Fruit fly (Drosophila melanogaster): ENCODE results near the gene wkd.

Gene wkd

dm6 chr3R:11568873-11569450, 12.4 kb upstream of the wkd start, which contains the start of gene Mrp4 (continued):
- TF ChIP-seq chinmo (GFP tag; IDR thresholded peaks at IDR 0.05; ENCODE audit: partially characterized antibody), result peak; percentile 93; the same call in 3 of the 4 replicates
- TF ChIP-seq CG14441 (GFP tag; IDR thresholded peaks at IDR 0.05), result 0 out of 2 replicates have a peak, but pooled peaks have one; percentile 6
- TF ChIP-seq HLH4C (GFP tag; IDR thresholded peaks at IDR 0.05; ENCODE audit: partially characterized antibody), result peak; percentile 56; the same call in 2 of the 3 replicates
- peak; percentile 50 for TF ChIP-seq disco-r (GFP tag; optimal IDR thresholded peaks at IDR 0.05)
- no peak for TF ChIP-seq zen (tag; optimal IDR thresholded peaks at IDR 0.05)
- TF ChIP-seq Asciz (GFP tag; optimal IDR thresholded peaks at IDR 0.05), result peak; percentile 54
- TF ChIP-seq CG17186 (GFP tag; optimal IDR thresholded peaks at IDR 0.05), result no peak
- no peak for TF ChIP-seq D (optimal IDR thresholded peaks at IDR 0.05)
- TF ChIP-seq D (GFP tag; optimal IDR thresholded peaks at IDR 0.05), result no peak
- TF ChIP-seq tup (GFP tag; optimal IDR thresholded peaks at IDR 0.05), result no peak
- no peak; the same call in 1 of the 2 replicates for TF ChIP-seq CG9215 (GFP tag; IDR thresholded peaks at IDR 0.05)
- peak; percentile 49 for TF ChIP-seq CG2875 (GFP tag; optimal IDR thresholded peaks at IDR 0.05)
- TF ChIP-seq ab (GFP tag; optimal IDR thresholded peaks at IDR 0.05), result no peak
- TF ChIP-seq CG18619 (GFP tag; optimal IDR thresholded peaks at IDR 0.05), result no peak
- no peak for TF ChIP-seq chif (GFP tag; optimal IDR thresholded peaks at IDR 0.05)
- no peak for TF ChIP-seq Nf-YA (GFP tag; IDR thresholded peaks at IDR 0.05)
- no peak for TF ChIP-seq CG7357 (GFP tag; IDR thresholded peaks at IDR 0.05)
- no peak for TF ChIP-seq pnt (GFP tag; optimal IDR thresholded peaks at IDR 0.05)
- peak; percentile 32; the same call in 1 of the 2 replicates for TF ChIP-seq Awh (GFP tag; IDR thresholded peaks at IDR 0.05)
- TF ChIP-seq CG6854 (GFP tag; optimal IDR thresholded peaks at IDR 0.05), result peak; percentile 58
- TF ChIP-seq CG34376 (GFP tag; optimal IDR thresholded peaks at IDR 0.05), result peak; percentile 86
- no peak for TF ChIP-seq CG8944 (GFP tag; optimal IDR thresholded peaks at IDR 0.05)
- no peak; the same call in 2 of the 3 replicates for TF ChIP-seq CG6791 (GFP tag; IDR thresholded peaks at IDR 0.05; ENCODE audit: partially characterized antibody)
- no peak for TF ChIP-seq CG8478 (optimal IDR thresholded peaks at IDR 0.05)
- TF ChIP-seq CG7839 (tag; optimal IDR thresholded peaks at IDR 0.05), result no peak
- no peak for TF ChIP-seq Neu2 (GFP tag; optimal IDR thresholded peaks at IDR 0.05; ENCODE audit: borderline replicate concordance)
- peak; percentile 54; the same call in 1 of the 2 replicates for TF ChIP-seq HLH3B (GFP tag; IDR thresholded peaks at IDR 0.05)
- no peak for TF ChIP-seq CG10321 (GFP tag; IDR thresholded peaks at IDR 0.05)
- peak; percentile 56 for TF ChIP-seq CG11696 (GFP tag; IDR thresholded peaks at IDR 0.05)
- no peak for TF ChIP-seq CG4707 (GFP tag; optimal IDR thresholded peaks at IDR 0.05)
- no peak for TF ChIP-seq CG8359 (GFP tag; optimal IDR thresholded peaks at IDR 0.05; ENCODE audit: borderline replicate concordance)
- peak; percentile 18 for TF ChIP-seq CG13624 (GFP tag; optimal IDR thresholded peaks at IDR 0.05)
- TF ChIP-seq CG13775 (GFP tag; optimal IDR thresholded peaks at IDR 0.05), result no peak
- no peak for TF ChIP-seq CG30431 (GFP tag; optimal IDR thresholded peaks at IDR 0.05)
- TF ChIP-seq Meics (GFP tag; optimal IDR thresholded peaks at IDR 0.05), result no peak
- TF ChIP-seq hth (optimal IDR thresholded peaks at IDR 0.05), result no peak
- TF ChIP-seq lab (GFP tag; optimal IDR thresholded peaks at IDR 0.05), result peak; percentile 64
- TF ChIP-seq nerfin-2 (GFP tag; IDR thresholded peaks at IDR 0.05; ENCODE audit: partially characterized antibody), result no peak
- no peak for TF ChIP-seq fd96Cb (tag; optimal IDR thresholded peaks at IDR 0.05)
- TF ChIP-seq kni (GFP tag; optimal IDR thresholded peaks at IDR 0.05), result peak; percentile 27
- no peak for TF ChIP-seq CG32767 (GFP tag; IDR thresholded peaks at IDR 0.05)
- TF ChIP-seq H15 (GFP tag; IDR thresholded peaks at IDR 0.05), result no peak
- TF ChIP-seq Dip2 (GFP tag; IDR thresholded peaks at IDR 0.05), result no peak
- peak; percentile 79 for TF ChIP-seq lbe (GFP tag; optimal IDR thresholded peaks at IDR 0.05)
- peak; percentile 24 for TF ChIP-seq CG2120 (GFP tag; optimal IDR thresholded peaks at IDR 0.05)
- TF ChIP-seq B-H2 (GFP tag; optimal IDR thresholded peaks at IDR 0.05), result peak; percentile 52
- no peak for TF ChIP-seq lov (optimal IDR thresholded peaks at IDR 0.05)
- 0 out of 3 replicates have a peak, but pooled peaks have one; percentile 26 for TF ChIP-seq lov (GFP tag; IDR thresholded peaks at IDR 0.05)
- TF ChIP-seq lola (GFP tag; optimal IDR thresholded peaks at IDR 0.05), result no peak
- TF ChIP-seq sna (GFP tag; IDR thresholded peaks at IDR 0.05; ENCODE audit: partially characterized antibody), result peak; percentile 66

All from whole organism, embryonic.